Fruit fly (Drosophila melanogaster) whole organism, prepupa: Measurements from ENCODE around the gene east.

Source experiments
- CG11294 ChIP-seq: fragments of 200-800 bp; sonication (Bioruptor generic); IDR thresholded peaks from 2 replicates; pipeline ENCODE4 v1.3.6; 2022; ENCODE audit warnings: missing biosample characterization, missing genetic modification characterization
- CG3919 ChIP-seq: fragments of 200-800 bp; sonication (Bioruptor generic); optimal IDR thresholded peaks from 3 replicates; lab custom pipeline; 2016; ENCODE audit warnings: missing biosample characterization, missing genetic modification characterization
- CG7368 ChIP-seq: fragments of 200-800 bp; sonication (Bioruptor generic); optimal IDR thresholded peaks from 3 replicates; lab custom pipeline; 2016; ENCODE audit warnings: missing biosample characterization, missing genetic modification characterization
- Eip78C ChIP-seq: fragments of 200-800 bp; sonication (Bioruptor generic); peaks from one replicate; lab custom pipeline; 2016; ENCODE audit warnings: missing biosample characterization, missing genetic modification characterization
- Hr38 ChIP-seq: sonication (Bioruptor generic); optimal IDR thresholded peaks from 2 replicates; lab custom pipeline; 2016; ENCODE audit warnings: missing biosample characterization, missing genetic modification characterization
- achi ChIP-seq: fragments of 200-800 bp; sonication (Bioruptor generic); optimal IDR thresholded peaks from 3 replicates; lab custom pipeline; 2016; ENCODE audit warnings: missing biosample characterization, missing genetic modification characterization
- pdm3 ChIP-seq: fragments of 200-800 bp; sonication (Bioruptor generic); optimal IDR thresholded peaks from 3 replicates; lab custom pipeline; 2016; ENCODE audit warnings: missing biosample characterization, missing genetic modification characterization
- topi ChIP-seq: fragments of 200-800 bp; sonication (Bioruptor generic); optimal IDR thresholded peaks from 3 replicates; lab custom pipeline; 2016; ENCODE audit warnings: missing biosample characterization, missing genetic modification characterization

DNA sequence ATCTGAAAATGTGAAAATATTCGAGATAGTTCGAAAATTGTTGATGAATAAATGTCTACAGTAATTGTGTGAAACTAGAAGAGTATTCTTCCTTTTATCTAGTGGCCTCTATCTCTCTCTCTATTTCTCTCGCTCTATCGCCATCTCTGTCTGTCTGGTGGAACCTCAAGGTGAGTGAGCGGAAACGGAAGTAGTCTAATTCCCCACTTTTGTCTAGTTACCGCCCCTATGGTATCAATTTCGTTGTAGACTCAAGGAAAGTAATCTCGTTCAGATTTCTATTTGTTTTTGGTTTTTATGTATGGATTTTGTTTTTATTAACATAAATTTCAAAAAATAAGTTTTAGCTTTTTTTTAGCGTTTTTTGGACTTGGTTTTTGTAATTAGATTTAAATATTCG lies 14.2 kb downstream of the east start:
- TF ChIP-seq CG7368 (GFP tag; lab: Kevin White, UChicago), result no peak
- TF ChIP-seq CG3919, result no peak
- TF ChIP-seq topi (GFP tag; lab: Kevin White, UChicago), result no peak
- no peak for TF ChIP-seq CG11294 (GFP tag; lab: Robert Waterston, UW)
- TF ChIP-seq Hr38 (GFP tag; lab: Kevin White, UChicago), result no peak
- no peak for TF ChIP-seq Eip78C
- TF ChIP-seq pdm3 (GFP tag; lab: Kevin White, UChicago), result no peak
- TF ChIP-seq achi (GFP tag; lab: Kevin White, UChicago), result no peak
